Fruit fly (Drosophila melanogaster) whole organism, embryonic: ENCODE measurements around the gene CG14881.

Experiments
- CG10147 ChIP-seq: fragments of 200-800 bp; sonication (Bioruptor generic); optimal IDR thresholded peaks from 2 replicates; lab custom pipeline; 2019; ENCODE audit warnings: missing biosample characterization, mild to moderate bottlenecking, missing genetic modification characterization, moderate library complexity
- CG1024 ChIP-seq: fragments of 200-800 bp; sonication (Bioruptor generic); IDR thresholded peaks from 2 replicates; pipeline ENCODE4 v1.3.6; 2022; ENCODE audit warnings: missing biosample characterization, missing genetic modification characterization
- CG10565 ChIP-seq: fragments of 200-800 bp; sonication (Bioruptor generic); optimal IDR thresholded peaks from 3 replicates; lab custom pipeline; 2016; ENCODE audit warnings: missing biosample characterization, mild to moderate bottlenecking, missing genetic modification characterization
- CG11398 ChIP-seq: fragments of 200-800 bp; sonication (Bioruptor generic); optimal IDR thresholded peaks from 2 replicates; lab custom pipeline; 2016; ENCODE audit warnings: missing biosample characterization, missing genetic modification characterization
- CG12219 ChIP-seq: fragments of 200-800 bp; sonication (Bioruptor generic); optimal IDR thresholded peaks from 3 replicates; lab custom pipeline; 2018; ENCODE audit warnings: missing biosample characterization, mild to moderate bottlenecking, missing genetic modification characterization
- CG12391 ChIP-seq: fragments of 200-800 bp; sonication (Bioruptor generic); optimal IDR thresholded peaks from 3 replicates; lab custom pipeline; 2018; ENCODE audit warnings: missing biosample characterization, mild to moderate bottlenecking, missing genetic modification characterization, moderate library complexity
- CG13123 ChIP-seq: fragments of 200-800 bp; sonication (Bioruptor generic); optimal IDR thresholded peaks from 2 replicates; lab custom pipeline; 2016; ENCODE audit warnings: missing biosample characterization, missing genetic modification characterization
- CG1602 ChIP-seq: fragments of 200-800 bp; sonication (Bioruptor generic); optimal IDR thresholded peaks from 3 replicates; lab custom pipeline; 2016; ENCODE audit warnings: missing biosample characterization, missing genetic modification characterization
- CG1603 ChIP-seq: fragments of 200-800 bp; sonication (Bioruptor generic); optimal IDR thresholded peaks from 2 replicates; lab custom pipeline; 2019; ENCODE audit warnings: missing biosample characterization, mild to moderate bottlenecking, missing genetic modification characterization, moderate library complexity
- CG16815 ChIP-seq: fragments of 200-800 bp; sonication (Bioruptor generic); optimal IDR thresholded peaks from 3 replicates; lab custom pipeline; 2017; ENCODE audit warnings: missing biosample characterization, mild to moderate bottlenecking, missing genetic modification characterization
- CG17361 ChIP-seq: fragments of 200-800 bp; sonication (Bioruptor generic); IDR thresholded peaks from 3 replicates; pipeline ENCODE4 v1.3.6; 2022; ENCODE audit warnings: missing biosample characterization, missing genetic modification characterization
- CG2712 ChIP-seq: fragments of 200-800 bp; optimal IDR thresholded peaks from 3 replicates; lab custom pipeline; 2019; ENCODE audit warnings: missing biosample characterization, mild to moderate bottlenecking, missing genetic modification characterization, moderate library complexity
- CG31365 ChIP-seq: fragments of 200-800 bp; sonication (Bioruptor generic); optimal IDR thresholded peaks from 2 replicates; lab custom pipeline; 2018; ENCODE audit warnings: missing biosample characterization, mild to moderate bottlenecking, missing genetic modification characterization
- CG31441 ChIP-seq: fragments of 200-800 bp; sonication (Bioruptor generic); IDR thresholded peaks from 2 replicates; pipeline ENCODE4 v1.3.6; 2022; ENCODE audit warnings: missing biosample characterization, missing genetic modification characterization
- CG33213 ChIP-seq: fragments of 200-800 bp; sonication (Bioruptor generic); optimal IDR thresholded peaks from 3 replicates; lab custom pipeline; 2016; ENCODE audit warnings: missing biosample characterization, missing genetic modification characterization
- CG3838 ChIP-seq: fragments of 200-800 bp; sonication (Bioruptor generic); optimal IDR thresholded peaks from 3 replicates; lab custom pipeline; 2016; ENCODE audit warnings: missing biosample characterization, missing genetic modification characterization
- CG4404 ChIP-seq: fragments of 200-800 bp; sonication (Bioruptor generic); IDR thresholded peaks from 2 replicates; pipeline ENCODE4 v1.3.6; 2022; ENCODE audit warnings: missing biosample characterization, missing genetic modification characterization
- CG4820 ChIP-seq: fragments of 200-800 bp; sonication (Bioruptor generic); optimal IDR thresholded peaks from 3 replicates; lab custom pipeline; 2016; ENCODE audit warnings: missing biosample characterization, missing genetic modification characterization
- CG6272 ChIP-seq: fragments of 200-800 bp; sonication (Bioruptor generic); IDR thresholded peaks from 2 replicates; pipeline ENCODE4 v1.3.6; 2022; ENCODE audit warnings: missing biosample characterization, missing genetic modification characterization
- CG6654 ChIP-seq: fragments of 200-800 bp; sonication (Bioruptor generic); optimal IDR thresholded peaks from 2 replicates; lab custom pipeline; 2017; ENCODE audit warnings: missing biosample characterization, mild to moderate bottlenecking, missing genetic modification characterization
- CG7745 ChIP-seq: fragments of 200-800 bp; sonication (Bioruptor generic); optimal IDR thresholded peaks from 2 replicates; lab custom pipeline; 2018; ENCODE audit warnings: missing biosample characterization, mild to moderate bottlenecking, missing genetic modification characterization, moderate library complexity
- CG8290 ChIP-seq, 3 experiments: fragments of 200-800 bp; sonication (Bioruptor generic); optimal IDR thresholded peaks; 2 replicates each; lab custom pipeline; 2016 to 2019; ENCODE audit warnings: missing biosample characterization in 3 of 3, missing genetic modification characterization in 3 of 3, mild to moderate bottlenecking in 2 of 3, moderate library complexity in 1 of 3
- CG9876 ChIP-seq: fragments of 200-800 bp; sonication (Bioruptor generic); optimal IDR thresholded peaks from 2 replicates; lab custom pipeline; 2016; ENCODE audit warnings: missing biosample characterization, missing genetic modification characterization
- Dfd ChIP-seq, 2 experiments: fragments of >200 bp; optimal IDR thresholded peaks; 2 replicates each; lab custom pipeline; 2017; ENCODE audit warnings: missing biosample characterization in 2 of 2, missing genetic modification characterization in 2 of 2
- Dip2 ChIP-seq: fragments of 200-800 bp; sonication (Bioruptor generic); IDR thresholded peaks from 2 replicates; pipeline ENCODE4 v1.3.6; 2022; ENCODE audit warnings: missing biosample characterization, missing genetic modification characterization
- Doc2 ChIP-seq: fragments of 200-800 bp; sonication (Bioruptor generic); IDR thresholded peaks from 2 replicates; pipeline ENCODE4 v1.3.6; 2022; ENCODE audit warnings: missing biosample characterization, missing genetic modification characterization
- Eip74EF ChIP-seq, 2 experiments: fragments of 200-800 bp in 1 of 2; fragments of >200 bp in 1 of 2; sonication (Bioruptor generic) in 1 of 2; optimal IDR thresholded peaks; 2 replicates each; lab custom pipeline; 2017 to 2019; ENCODE audit warnings: missing biosample characterization in 2 of 2, missing genetic modification characterization in 2 of 2, mild to moderate bottlenecking in 1 of 2, moderate library complexity in 1 of 2
- Gug ChIP-seq: fragments of 200-800 bp; sonication (Bioruptor generic); IDR thresholded peaks from 4 replicates; pipeline ENCODE4 v1.3.6; 2022; ENCODE audit warnings: missing biosample characterization, missing genetic modification characterization
- Tbp ChIP-seq: fragments of >200 bp; optimal IDR thresholded peaks from 2 replicates; lab custom pipeline; 2018; ENCODE audit warnings: missing biosample characterization, missing genetic modification characterization
- abd-A ChIP-seq: fragments of 200-800 bp; sonication (Bioruptor generic); optimal IDR thresholded peaks from 3 replicates; lab custom pipeline; 2019; ENCODE audit warnings: missing biosample characterization, mild to moderate bottlenecking, missing genetic modification characterization, moderate library complexity
- amos ChIP-seq: fragments of 200-800 bp; sonication (Bioruptor generic); IDR thresholded peaks from 2 replicates; pipeline ENCODE4 v1.3.6; 2022; ENCODE audit warnings: missing biosample characterization, missing genetic modification characterization; ENCODE audit not compliant: partially characterized antibody
- ara ChIP-seq: fragments of 200-800 bp; sonication (Bioruptor generic); IDR thresholded peaks from 2 replicates; pipeline ENCODE4 v1.3.6; 2022; ENCODE audit warnings: missing biosample characterization, missing genetic modification characterization
- chm ChIP-seq: fragments of 200-800 bp; sonication (Bioruptor generic); IDR thresholded peaks from 2 replicates; pipeline ENCODE4 v1.3.6; 2022; ENCODE audit warnings: missing biosample characterization, missing genetic modification characterization
- cwo ChIP-seq: fragments of 200-800 bp; sonication (Bioruptor generic); optimal IDR thresholded peaks from 3 replicates; lab custom pipeline; 2017; ENCODE audit warnings: missing biosample characterization, missing genetic modification characterization, mild to moderate bottlenecking, moderate library complexity, missing genetic modification reagents
- dati ChIP-seq: fragments of 200-800 bp; sonication (Bioruptor generic); IDR thresholded peaks from 2 replicates; pipeline ENCODE4 v1.3.6; 2022; ENCODE audit warnings: missing biosample characterization, missing genetic modification characterization
- dpn ChIP-seq, 2 experiments: fragments of 200-800 bp; sonication (Bioruptor generic); optimal IDR thresholded peaks; 3 replicates each; lab custom pipeline; 2016; ENCODE audit warnings: missing biosample characterization in 2 of 2, missing genetic modification characterization in 2 of 2
- esg ChIP-seq: fragments of 200-800 bp; sonication (Bioruptor generic); conservative IDR thresholded peaks from 2 replicates; pipeline ENCODE4 v1.3.6; 2022; ENCODE audit warnings: missing biosample characterization, missing genetic modification characterization
- fd102C ChIP-seq: fragments of 200-800 bp; sonication (Bioruptor generic); optimal IDR thresholded peaks from 2 replicates; lab custom pipeline; 2018; ENCODE audit warnings: missing biosample characterization, mild to moderate bottlenecking, missing genetic modification characterization, moderate library complexity
- gce ChIP-seq: fragments of 200-800 bp; sonication (Bioruptor generic); IDR thresholded peaks from 3 replicates; pipeline ENCODE4 v1.3.6; 2022; ENCODE audit warnings: missing biosample characterization, missing genetic modification characterization
- gsb-n ChIP-seq: fragments of 200-800 bp; sonication (Bioruptor generic); optimal IDR thresholded peaks from 3 replicates; lab custom pipeline; 2018; ENCODE audit warnings: missing biosample characterization, mild to moderate bottlenecking, missing genetic modification characterization
- kay ChIP-seq: fragments of 200-800 bp; sonication (Bioruptor generic); optimal IDR thresholded peaks from 2 replicates; lab custom pipeline; 2016; ENCODE audit warnings: missing biosample characterization, missing genetic modification characterization
- lola ChIP-seq, 3 experiments: fragments of >200 bp in 2 of 3; fragments of 200-800 bp in 1 of 3; sonication (Bioruptor generic) in 1 of 3; optimal IDR thresholded peaks; 2 replicates each; lab custom pipeline; 2017 to 2019; ENCODE audit warnings: missing biosample characterization in 3 of 3, missing genetic modification characterization in 3 of 3, mild to moderate bottlenecking in 1 of 3, moderate library complexity in 1 of 3
- nerfin-1 ChIP-seq: fragments of 200-800 bp; sonication (Bioruptor generic); optimal IDR thresholded peaks from 3 replicates; lab custom pipeline; 2019; ENCODE audit warnings: missing biosample characterization, mild to moderate bottlenecking, missing genetic modification characterization, moderate library complexity
- nom ChIP-seq: fragments of 200-800 bp; sonication (Bioruptor generic); optimal IDR thresholded peaks from 2 replicates; lab custom pipeline; 2017; ENCODE audit warnings: missing biosample characterization, missing genetic modification characterization, mild to moderate bottlenecking, moderate library complexity, missing genetic modification reagents
- tll ChIP-seq, 2 experiments: fragments of 200-800 bp in 1 of 2; fragments of >200 bp in 1 of 2; sonication (Bioruptor generic) in 1 of 2; optimal IDR thresholded peaks; 2 replicates each; lab custom pipeline; 2017 to 2019; ENCODE audit warnings: missing biosample characterization in 2 of 2, missing genetic modification characterization in 2 of 2, mild to moderate bottlenecking in 1 of 2, moderate library complexity in 1 of 2
- ttk ChIP-seq: fragments of 200-800 bp; sonication (Bioruptor generic); IDR thresholded peaks from 2 replicates; pipeline ENCODE4 v2.1.2; 2022; ENCODE audit warnings: missing biosample characterization, missing genetic modification characterization
- unc-4 ChIP-seq: fragments of 200-800 bp; sonication (Bioruptor generic); IDR thresholded peaks from 2 replicates; pipeline ENCODE4 v1.3.6; 2022; ENCODE audit warnings: missing biosample characterization, missing genetic modification characterization; ENCODE audit not compliant: partially characterized antibody
- usp ChIP-seq: fragments of >200 bp; optimal IDR thresholded peaks from 2 replicates; lab custom pipeline; 2017; ENCODE audit warnings: missing biosample characterization, missing genetic modification characterization

The CG14881 gene

dm6 chr3R:16449187-16449973 lies 14.7 kb downstream of the CG14881 start (continued):
- TF ChIP-seq CG10565 (GFP tag; lab: Kevin White, UChicago), result peak; percentile 74
- peak; percentile 73 for TF ChIP-seq cwo (GFP tag; lab: Kevin White, UChicago)
- peak; percentile 91 for TF ChIP-seq esg (GFP tag; lab: Robert Waterston, UW)
- peak; percentile 92 for TF ChIP-seq CG12391 (tag; lab: Kevin White, UChicago)
- TF ChIP-seq unc-4 (GFP tag; lab: Robert Waterston, UW), result no peak
- TF ChIP-seq CG7745 (tag; lab: Kevin White, UChicago), result peak; percentile 75
- TF ChIP-seq CG16815 (GFP tag; lab: Kevin White, UChicago), result peak; percentile 96
- TF ChIP-seq dpn (GFP tag; optimal IDR thresholded peaks at IDR 0.05; lab: Kevin White, UChicago), result peak; percentile 92 to 95
- TF ChIP-seq CG1024 (GFP tag; lab: Robert Waterston, UW), result peak; percentile 94
- TF ChIP-seq CG4404 (GFP tag; lab: Robert Waterston, UW), result peak; percentile 95
- TF ChIP-seq CG11398, result peak; percentile 81
- TF ChIP-seq CG17361, result peak; percentile 97
- TF ChIP-seq kay (GFP tag; lab: Kevin White, UChicago), result peak; percentile 87
- peak; percentile 26 for TF ChIP-seq fd102C (GFP tag; lab: Kevin White, UChicago)
- TF ChIP-seq Eip74EF (GFP tag; optimal IDR thresholded peaks at IDR 0.05; lab: Kevin White, UChicago), result peak in 1 of 2 experiments; percentile 88
- TF ChIP-seq nom (GFP tag; lab: Kevin White, UChicago), result peak; percentile 96
- TF ChIP-seq Dfd (GFP tag; optimal IDR thresholded peaks at IDR 0.05; lab: Kevin White, UChicago), result no peak
- peak; percentile 96 for TF ChIP-seq CG2712 (tag; lab: Kevin White, UChicago)
- TF ChIP-seq CG1603 (tag; lab: Kevin White, UChicago), result peak; percentile 97
- peak; percentile 96 for TF ChIP-seq gce (GFP tag; lab: Robert Waterston, UW)
- TF ChIP-seq dati (GFP tag; lab: Robert Waterston, UW), result peak; percentile 95
- peak; percentile 95 for TF ChIP-seq CG4820
- peak; percentile 75 for TF ChIP-seq CG31365 (tag; lab: Kevin White, UChicago)
- TF ChIP-seq Gug (GFP tag; lab: Robert Waterston, UW), result peak; percentile 97
- peak; percentile 93 for TF ChIP-seq CG31441 (GFP tag; lab: Robert Waterston, UW)
- peak; percentile 93 for TF ChIP-seq gsb-n
- peak; percentile 51; the same call in 1 of the 2 replicates for TF ChIP-seq amos (GFP tag; lab: Robert Waterston, UW)
- peak; percentile 92 for TF ChIP-seq CG33213 (GFP tag; lab: Kevin White, UChicago)
- TF ChIP-seq Doc2 (GFP tag; lab: Robert Waterston, UW), result peak; percentile 80
- peak; percentile 92 for TF ChIP-seq CG1602 (GFP tag; lab: Kevin White, UChicago)
- TF ChIP-seq CG6272 (GFP tag; lab: Robert Waterston, UW), result peak; percentile 91
- peak; percentile 99 for TF ChIP-seq ara (GFP tag; lab: Robert Waterston, UW)
- peak; percentile 97 for TF ChIP-seq nerfin-1 (tag; lab: Kevin White, UChicago)
- TF ChIP-seq CG10147 (GFP tag; lab: Kevin White, UChicago), result peak; percentile 70
- TF ChIP-seq CG6654, result peak; percentile 89
- TF ChIP-seq Tbp (GFP tag; lab: Kevin White, UChicago), result no peak
- peak; percentile 86 for TF ChIP-seq CG8290 (GFP tag; optimal IDR thresholded peaks at IDR 0.05; lab: Kevin White, UChicago)
- peak; percentile 83 to 93 for TF ChIP-seq CG8290 (tag; optimal IDR thresholded peaks at IDR 0.05; lab: Kevin White, UChicago)
- peak; percentile 87 for TF ChIP-seq CG12219 (GFP tag; lab: Kevin White, UChicago)
- peak; percentile 68 for TF ChIP-seq CG3838
- TF ChIP-seq abd-A (tag; lab: Kevin White, UChicago), result no peak
- TF ChIP-seq Dip2, result peak; percentile 62
- peak; percentile 97 for TF ChIP-seq chm
- no peak for TF ChIP-seq usp (GFP tag; lab: Kevin White, UChicago)
- TF ChIP-seq CG13123 (GFP tag; lab: Kevin White, UChicago), result peak; percentile 66
- TF ChIP-seq tll (GFP tag; optimal IDR thresholded peaks at IDR 0.05; lab: Kevin White, UChicago), result no peak
- TF ChIP-seq CG9876 (GFP tag; lab: Kevin White, UChicago), result peak; percentile 76
- peak in 1 of 3 experiments; percentile 96 for TF ChIP-seq lola (GFP tag; optimal IDR thresholded peaks at IDR 0.05; lab: Kevin White, UChicago)
- peak; percentile 96 for TF ChIP-seq ttk
